Worm (Caenorhabditis elegans): ENCODE data around the gene glo-1.

The glo-1 gene

ce11 chrX:9899426-9900131, 17.6 kb upstream of the glo-1 start, which contains the start of gene phf-34 (continued):
- TF ChIP-seq ztf-4 (tag; optimal IDR thresholded peaks at IDR 0.05) (no peak), nhr-12 (tag; optimal IDR thresholded peaks at IDR 0.05) (no peak), lin-15B (tag; optimal IDR thresholded peaks at IDR 0.05) (peak; percentile 28), nhr-11 (tag; optimal IDR thresholded peaks at IDR 0.05) (no peak), mdl-1 (tag; optimal IDR thresholded peaks at IDR 0.05) (no peak), eor-1 (tag; optimal IDR thresholded peaks at IDR 0.05) (no peak), elt-1 (tag; optimal IDR thresholded peaks at IDR 0.05) (no peak), pha-4 (tag; optimal IDR thresholded peaks at IDR 0.05) (peak; percentile 34)

- no peak for TF ChIP-seq mml-1 (tag; optimal IDR thresholded peaks at IDR 0.05)
- no peak for TF ChIP-seq nhr-77 (tag; optimal IDR thresholded peaks at IDR 0.05)
- no peak for TF ChIP-seq elt-3 (tag; optimal IDR thresholded peaks at IDR 0.05)
- TF ChIP-seq lin-15B (tag; optimal IDR thresholded peaks at IDR 0.05) = no peak
- no peak for TF ChIP-seq sea-2 (GFP tag; optimal IDR thresholded peaks at IDR 0.05)
- no peak for TF ChIP-seq elt-2 (tag; optimal IDR thresholded peaks at IDR 0.05)
- TF ChIP-seq elt-1 (tag; optimal IDR thresholded peaks at IDR 0.05) = no peak
- no peak for TF ChIP-seq ceh-82 (tag; optimal IDR thresholded peaks at IDR 0.05)
- no peak for TF ChIP-seq lin-39 (tag; optimal IDR thresholded peaks at IDR 0.05)
- TF ChIP-seq pqm-1 (tag; optimal IDR thresholded peaks at IDR 0.05) = no peak
- TF ChIP-seq ama-1 (optimal IDR thresholded peaks at IDR 0.05) = no peak
- no peak for TF ChIP-seq ztf-11 (tag; optimal IDR thresholded peaks at IDR 0.05)
- TF ChIP-seq egl-5 (tag; optimal IDR thresholded peaks at IDR 0.05) = no peak
- TF ChIP-seq ceh-28 (tag; optimal IDR thresholded peaks at IDR 0.05) = no peak
- no peak for TF ChIP-seq nhr-28 (tag; optimal IDR thresholded peaks at IDR 0.05)
- no peak for TF ChIP-seq nhr-76 (tag; optimal IDR thresholded peaks at IDR 0.05)
Measured at ce11 chrX:9894844-9895243, 12.8 kb upstream of the glo-1 start, which contains the start of gene F21G4.3. Gene F21G4.3 (plus strand): TSS chrX:9895144.

ce11 chrX:9893069-9893468, 11.1 kb upstream of the glo-1 start:
- TF ChIP-seq pqm-1 (tag; optimal IDR thresholded peaks at IDR 0.05) (no peak), nhr-25 (tag; optimal IDR thresholded peaks at IDR 0.05) (peak; percentile 4), lin-15B (tag; optimal IDR thresholded peaks at IDR 0.05) (no peak), ceh-28 (tag; optimal IDR thresholded peaks at IDR 0.05) (no peak), ztf-4 (tag; optimal IDR thresholded peaks at IDR 0.05) (no peak), aly-2 (tag; optimal IDR thresholded peaks at IDR 0.05) (no peak)

ce11 chrX:9892323-9892722, 10.3 kb upstream of the glo-1 start, which contains the start of gene F21G4.1:
Gene F21G4.1 (minus strand): TSS chrX:9892328.
- TF ChIP-seq elt-3 (tag; optimal IDR thresholded peaks at IDR 0.05) (no peak), nhr-77 (tag; optimal IDR thresholded peaks at IDR 0.05) (no peak), pha-4 (tag; optimal IDR thresholded peaks at IDR 0.05) (peak; percentile 91), fos-1 (tag; optimal IDR thresholded peaks at IDR 0.05) (peak; percentile 21), pqm-1 (tag; optimal IDR thresholded peaks at IDR 0.05) (peak; percentile 25), snpc-4 (tag; optimal IDR thresholded peaks at IDR 0.05) (no peak), nhr-25 (tag; optimal IDR thresholded peaks at IDR 0.05) (no peak), elt-2 (tag; optimal IDR thresholded peaks at IDR 0.05) (peak; percentile 57)

- TF ChIP-seq fkh-10 (GFP tag; optimal IDR thresholded peaks at IDR 0.05) (no peak), lin-15B (tag; optimal IDR thresholded peaks at IDR 0.05) (no peak), R02D3.7 (tag; optimal IDR thresholded peaks at IDR 0.05) (no peak), ztf-4 (tag; optimal IDR thresholded peaks at IDR 0.05) (no peak), lin-39 (tag; optimal IDR thresholded peaks at IDR 0.05) (no peak), elt-2 (tag; optimal IDR thresholded peaks at IDR 0.05) (no peak), pqm-1 (tag; optimal IDR thresholded peaks at IDR 0.05) (no peak), nhr-76 (tag; optimal IDR thresholded peaks at IDR 0.05) (no peak), ama-1 (optimal IDR thresholded peaks at IDR 0.05) (no peak), nhr-28 (tag; optimal IDR thresholded peaks at IDR 0.05) (no peak), nhr-77 (tag; optimal IDR thresholded peaks at IDR 0.05) (no peak), nfya-1 (tag; optimal IDR thresholded peaks at IDR 0.05; ENCODE audit: insufficient read depth) (no peak), nhr-237 (tag; optimal IDR thresholded peaks at IDR 0.05) (no peak)
Measured at ce11 chrX:9883837-9884324, 1.9 kb upstream of the glo-1 start, which contains the start of gene mrp-4. Gene mrp-4 (plus strand): TSS chrX:9884274.

ce11 chrX:9882572-9882971, 560 bp upstream of the glo-1 start:
- peak; percentile 83 for TF ChIP-seq elt-2 (tag; optimal IDR thresholded peaks at IDR 0.05)
- no peak for TF ChIP-seq nhr-12 (tag; optimal IDR thresholded peaks at IDR 0.05)
- no peak for TF ChIP-seq egl-5 (tag; optimal IDR thresholded peaks at IDR 0.05)

Data from whole organism, L3 larva.